Fruit fly (Drosophila melanogaster): ENCODE measurements around the gene CG3544.

Gene CG3544

DNA sequence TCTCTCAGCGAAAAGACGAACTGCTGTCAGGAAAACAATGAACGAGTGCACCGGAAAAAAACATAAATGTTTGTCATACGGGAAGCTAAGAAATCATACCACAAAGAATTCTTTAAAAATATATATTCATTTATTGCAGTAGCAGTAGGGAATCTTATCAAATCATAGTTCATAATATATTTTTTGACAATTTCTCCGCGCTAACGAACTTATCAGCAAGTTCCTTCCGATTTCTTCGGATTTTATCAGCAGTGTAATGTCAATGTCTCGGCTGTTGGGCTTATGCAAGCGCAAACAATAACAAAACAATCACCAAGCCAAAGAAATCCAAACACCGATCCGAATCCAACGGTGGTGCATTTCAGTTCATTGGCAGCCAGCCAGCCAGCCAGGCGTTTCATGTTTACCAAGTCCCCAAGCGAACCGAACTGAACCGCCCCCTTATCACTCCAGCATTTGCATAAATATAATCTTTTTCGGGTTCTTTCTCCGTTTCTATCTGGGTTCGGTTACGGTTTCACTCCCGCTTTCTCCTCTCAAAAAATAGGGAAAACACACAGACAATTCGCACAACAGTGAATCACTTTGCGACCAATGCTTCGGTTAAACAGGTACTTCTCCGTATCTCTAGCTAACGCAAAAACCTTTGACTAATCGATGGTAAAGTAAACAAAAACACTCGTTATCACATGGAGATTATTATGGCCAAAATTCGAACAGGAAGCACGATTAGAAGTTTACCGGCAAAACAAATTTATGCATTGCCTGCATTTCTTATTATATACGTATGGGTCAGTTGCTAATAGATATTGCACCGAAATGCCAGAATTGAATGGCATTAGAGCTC is 43.6 kb downstream of the CG3544 start:
- peak; percentile 41 for TF ChIP-seq cic (GFP tag; optimal IDR thresholded peaks at IDR 0.05)
- no peak for TF ChIP-seq CG33017 (tag; optimal IDR thresholded peaks at IDR 0.05)

DNA sequence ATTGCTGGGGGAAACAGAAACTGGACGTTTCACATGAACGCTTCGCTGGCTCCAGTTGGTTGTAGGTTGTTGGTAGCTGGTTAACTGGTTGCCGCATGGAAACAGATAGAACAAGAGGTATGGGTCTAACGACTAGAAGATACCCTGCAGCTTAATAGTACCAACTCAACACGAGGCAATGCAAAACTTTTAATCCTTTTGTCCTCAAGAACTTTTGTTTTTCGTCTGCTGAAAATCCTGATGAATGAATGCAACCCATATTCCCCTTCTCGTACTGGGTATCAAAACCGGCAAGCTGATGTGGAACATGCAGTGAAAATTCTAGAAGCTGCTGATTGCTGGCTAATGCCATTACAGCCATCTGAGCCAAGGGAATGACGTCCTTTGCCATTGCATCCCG is 53.9 kb downstream of the CG3544 start:
- no peak for TF ChIP-seq Clk (GFP tag; optimal IDR thresholded peaks at IDR 0.05)
- no peak for TF ChIP-seq Crg-1 (GFP tag; optimal IDR thresholded peaks at IDR 0.05)
- TF ChIP-seq tj (GFP tag; optimal IDR thresholded peaks at IDR 0.05), result no peak
- no peak for TF ChIP-seq CG12768 (GFP tag; optimal IDR thresholded peaks at IDR 0.05)
- no peak for TF ChIP-seq CG5204 (GFP tag; optimal IDR thresholded peaks at IDR 0.05)
